Worm (Caenorhabditis elegans): ENCODE data around the gene lit-1.

ce11 chrIII:13759691-13760090, 57.9 kb downstream of the lit-1 start:
- TF ChIP-seq let-526 (GFP tag; IDR thresholded peaks at IDR 0.05) (no peak), mel-28 (tag; optimal IDR thresholded peaks at IDR 0.05; ENCODE audit: borderline replicate concordance) (no peak), madf-10 (tag; optimal IDR thresholded peaks at IDR 0.05) (no peak)
